Worm (Caenorhabditis elegans) whole organism, L4/young adult: Measurements from ENCODE around the gene unc-43.

Experiments used
- W03F9.2 ChIP-seq: fragments of 150-350 bp; optimal IDR thresholded peaks from 2 replicates; lab custom pipeline; 2014; ENCODE audit warnings: missing biosample characterization, missing genetic modification characterization
- dao-5 ChIP-seq: sonication (generic microtip); optimal IDR thresholded peaks from 2 replicates; lab custom pipeline; 2016; ENCODE audit warnings: missing genotype, missing genetic modification characterization, moderate library complexity, missing compliant biosample characterization
- him-1 ChIP-seq: sonication (generic microtip); optimal IDR thresholded peaks from 2 replicates; lab custom pipeline; 2016; ENCODE audit warnings: missing genotype, missing genetic modification reagents, missing genetic modification characterization, missing compliant biosample characterization

DNA sequence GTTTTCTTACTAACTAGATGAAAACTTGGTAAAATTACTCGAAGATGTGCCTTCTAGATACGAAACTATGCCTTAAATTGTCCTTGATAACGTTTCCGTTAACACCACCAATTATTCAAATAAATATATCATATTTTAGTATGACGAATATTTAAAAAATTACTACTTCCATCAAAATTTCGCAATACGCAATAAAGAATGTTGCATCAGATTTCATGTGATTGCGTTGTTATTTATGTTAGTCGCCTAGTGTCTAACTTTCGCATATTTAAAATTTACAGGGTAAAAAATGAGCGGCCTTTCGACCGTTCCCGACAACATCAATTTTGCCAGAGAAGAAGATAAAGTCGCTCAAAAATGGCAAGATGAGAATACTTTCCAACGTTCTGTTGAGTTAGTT is 18.3 kb upstream of the unc-43 start, which contains the start of gene iars-1:
- no peak for TF ChIP-seq him-1 (tag; lab: Kevin White, UChicago)
- no peak for TF ChIP-seq W03F9.2 (tag; lab: Kevin White, UChicago)
- TF ChIP-seq dao-5 (tag; lab: Kevin White, UChicago), result no peak
